Worm (Caenorhabditis elegans): ENCODE results near the gene Y62H9A.12.
"Not testable (repeated sequence)": the region's sequence is repeated elsewhere in the genome, so short reads cannot be mapped to it uniquely, and the experiment has no call there.

DNA sequence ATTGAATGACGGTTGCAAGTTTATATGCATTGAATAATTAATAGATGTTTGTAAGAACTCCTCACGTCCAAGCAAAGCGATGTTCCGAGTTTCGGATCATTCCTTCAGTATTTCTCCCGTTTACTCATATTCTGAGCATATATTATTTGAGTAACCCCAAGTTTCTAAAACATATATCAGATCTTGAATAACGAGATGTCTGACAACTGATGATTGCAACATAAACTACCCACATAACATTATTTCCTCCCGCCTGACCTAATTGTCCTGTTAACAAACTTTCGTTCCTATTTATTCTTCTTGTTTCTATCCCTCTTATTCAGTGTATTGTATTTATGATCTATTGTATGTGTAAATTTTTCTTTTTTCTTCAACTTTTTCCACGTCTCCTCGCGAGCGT is 47.2 kb downstream of the Y62H9A.12 start, which contains the start of gene C49F5.13:
- TF ChIP-seq ztf-4, elt-3, lin-11, lsy-2, skn-1 (tag; optimal IDR thresholded peaks at IDR 0.05): not testable (repeated sequence)
